Worm (Caenorhabditis elegans): ENCODE data around the gene C14B9.2.

- no peak for TF ChIP-seq mep-1 (tag; optimal IDR thresholded peaks at IDR 0.05)
- no peak for TF ChIP-seq ceh-39 (tag; optimal IDR thresholded peaks at IDR 0.05)
- no peak for TF ChIP-seq nhr-237 (tag; optimal IDR thresholded peaks at IDR 0.05)
- no peak for TF ChIP-seq ces-1 (GFP tag; optimal IDR thresholded peaks at IDR 0.05)
- no peak for TF ChIP-seq sptf-1 (tag; optimal IDR thresholded peaks at IDR 0.05)
- no peak for TF ChIP-seq pha-4 (tag; optimal IDR thresholded peaks at IDR 0.05)
Observed at ce11 chrIII:8178924-8179323, 45.5 kb downstream of the C14B9.2 start, which contains the start of gene C50C3.5.

All from whole organism, mixed stage, embryonic.